Fruit fly (Drosophila melanogaster) whole organism, embryonic: ENCODE data around the gene tj.

Experiments
- Bgb ChIP-seq: fragments of 200-800 bp; sonication (Bioruptor generic); IDR thresholded peaks from 2 replicates; pipeline ENCODE4 v1.3.6; 2022; ENCODE audit warnings: missing biosample characterization, missing genetic modification characterization; ENCODE audit not compliant: partially characterized antibody
- C15 ChIP-seq: fragments of 200-800 bp; sonication (Bioruptor generic); IDR thresholded peaks from 3 replicates; pipeline ENCODE4 v1.3.6; 2022; ENCODE audit warnings: missing biosample characterization, missing genetic modification characterization
- CG10267 ChIP-seq: fragments of 200-800 bp; sonication (Bioruptor generic); optimal IDR thresholded peaks from 2 replicates; lab custom pipeline; 2018; ENCODE audit warnings: missing biosample characterization, mild to moderate bottlenecking, missing genetic modification characterization, moderate library complexity
- CG12071 ChIP-seq: fragments of 200-800 bp; sonication (Bioruptor generic); optimal IDR thresholded peaks from 3 replicates; lab custom pipeline; 2018; ENCODE audit warnings: missing biosample characterization, mild to moderate bottlenecking, missing genetic modification characterization
- CG17912 ChIP-seq: fragments of 200-800 bp; sonication (Bioruptor generic); optimal IDR thresholded peaks from 2 replicates; lab custom pipeline; 2018; ENCODE audit warnings: missing biosample characterization, mild to moderate bottlenecking, missing genetic modification characterization
- CG18262 ChIP-seq: fragments of 200-800 bp; optimal IDR thresholded peaks from 3 replicates; lab custom pipeline; 2019; ENCODE audit warnings: missing biosample characterization, mild to moderate bottlenecking, missing genetic modification characterization, moderate library complexity
- CG2712 ChIP-seq: fragments of 200-800 bp; optimal IDR thresholded peaks from 3 replicates; lab custom pipeline; 2019; ENCODE audit warnings: missing biosample characterization, mild to moderate bottlenecking, missing genetic modification characterization, moderate library complexity
- CG2875 ChIP-seq: fragments of 200-800 bp; sonication (Bioruptor generic); optimal IDR thresholded peaks from 2 replicates; lab custom pipeline; 2017; ENCODE audit warnings: missing biosample characterization, mild to moderate bottlenecking, missing genetic modification characterization, missing genetic modification reagents
- CG3163 ChIP-seq: fragments of 200-800 bp; sonication (Bioruptor generic); optimal IDR thresholded peaks from 3 replicates; lab custom pipeline; 2016; ENCODE audit warnings: missing biosample characterization, missing genetic modification characterization
- CG32532 ChIP-seq: fragments of 200-800 bp; sonication (Bioruptor generic); IDR thresholded peaks from 2 replicates; pipeline ENCODE4 v1.3.6; 2022; ENCODE audit warnings: missing biosample characterization, missing genetic modification characterization
- CG4707 ChIP-seq: fragments of 200-800 bp; sonication (Bioruptor generic); optimal IDR thresholded peaks from 2 replicates; lab custom pipeline; 2018; ENCODE audit warnings: missing biosample characterization, mild to moderate bottlenecking, missing genetic modification characterization, moderate library complexity
- CG4730 ChIP-seq: fragments of 200-800 bp; sonication (Bioruptor generic); IDR thresholded peaks from 2 replicates; pipeline ENCODE4 v1.3.6; 2022; ENCODE audit warnings: missing biosample characterization, missing genetic modification characterization
- CG6791 ChIP-seq: fragments of 200-800 bp; sonication (Bioruptor generic); IDR thresholded peaks from 3 replicates; pipeline ENCODE4 v1.3.6; 2022; ENCODE audit warnings: missing biosample characterization, missing genetic modification characterization; ENCODE audit not compliant: partially characterized antibody
- CG9876 ChIP-seq: fragments of 200-800 bp; sonication (Bioruptor generic); optimal IDR thresholded peaks from 2 replicates; lab custom pipeline; 2016; ENCODE audit warnings: missing biosample characterization, missing genetic modification characterization
- CrebB ChIP-seq: fragments of 200-800 bp; sonication (Bioruptor generic); optimal IDR thresholded peaks from 3 replicates; lab custom pipeline; 2018; ENCODE audit warnings: missing biosample characterization, mild to moderate bottlenecking, missing genetic modification characterization
- Dfd ChIP-seq, 2 experiments: fragments of >200 bp; optimal IDR thresholded peaks; 2 replicates each; lab custom pipeline; 2017; ENCODE audit warnings: missing biosample characterization in 2 of 2, missing genetic modification characterization in 2 of 2
- Dref ChIP-seq: fragments of 200-800 bp; sonication (Bioruptor generic); IDR thresholded peaks from 2 replicates; pipeline ENCODE4 v1.3.6; 2022; ENCODE audit warnings: missing biosample characterization, missing genetic modification characterization
- Elba2 ChIP-seq: fragments of 200-800 bp; sonication (Bioruptor generic); optimal IDR thresholded peaks from 3 replicates; lab custom pipeline; 2016; ENCODE audit warnings: missing biosample characterization, missing genetic modification characterization
- Hand ChIP-seq: fragments of 200-800 bp; sonication (Bioruptor generic); optimal IDR thresholded peaks from 2 replicates; lab custom pipeline; 2017; ENCODE audit warnings: mild to moderate bottlenecking, missing biosample characterization, missing genetic modification reagents, missing genetic modification characterization
- Hey ChIP-seq: fragments of 200-800 bp; sonication (Bioruptor generic); optimal IDR thresholded peaks from 3 replicates; lab custom pipeline; 2018; ENCODE audit warnings: missing biosample characterization, mild to moderate bottlenecking, missing genetic modification characterization
- Hr3 ChIP-seq: fragments of 200-800 bp; sonication (Bioruptor generic); optimal IDR thresholded peaks from 3 replicates; lab custom pipeline; 2016; ENCODE audit warnings: missing biosample characterization, missing genetic modification characterization
- Lpt ChIP-seq: fragments of >200 bp; optimal IDR thresholded peaks from 2 replicates; lab custom pipeline; 2018; ENCODE audit warnings: missing biosample characterization, missing genetic modification characterization
- MBD-R2 ChIP-seq: fragments of 200-800 bp; sonication (Bioruptor generic); IDR thresholded peaks from 2 replicates; pipeline ENCODE4 v1.3.6; 2022; ENCODE audit warnings: missing biosample characterization, missing genetic modification characterization
- NC2α ChIP-seq: fragments of 200-800 bp; sonication (Bioruptor generic); optimal IDR thresholded peaks from 2 replicates; lab custom pipeline; 2016; ENCODE audit warnings: missing biosample characterization, missing genetic modification characterization
- NK7.1 ChIP-seq: fragments of 200-800 bp; sonication (Bioruptor generic); optimal IDR thresholded peaks from 3 replicates; lab custom pipeline; 2016; ENCODE audit warnings: missing biosample characterization, missing genetic modification characterization
- Sox100B ChIP-seq: fragments of 200-800 bp; sonication (Bioruptor generic); optimal IDR thresholded peaks from 3 replicates; lab custom pipeline; 2018; ENCODE audit warnings: missing biosample characterization, mild to moderate bottlenecking, missing genetic modification characterization
- Vsx1 ChIP-seq: fragments of 200-800 bp; sonication (Bioruptor generic); optimal IDR thresholded peaks from 2 replicates; lab custom pipeline; 2017; ENCODE audit warnings: missing biosample characterization, mild to moderate bottlenecking, missing genetic modification characterization, missing genetic modification reagents
- ase ChIP-seq: fragments of 200-800 bp; sonication (Bioruptor generic); IDR thresholded peaks from 3 replicates; pipeline ENCODE4 v1.3.6; 2022; ENCODE audit warnings: missing biosample characterization, missing genetic modification characterization
- caup ChIP-seq: fragments of 200-800 bp; sonication (Bioruptor generic); optimal IDR thresholded peaks from 3 replicates; lab custom pipeline; 2017; ENCODE audit warnings: missing biosample characterization, mild to moderate bottlenecking, missing genetic modification characterization, moderate library complexity; ENCODE audit not compliant: severe bottlenecking
- chif ChIP-seq, 2 experiments: fragments of 200-800 bp; sonication (Bioruptor generic); optimal IDR thresholded peaks; 3 replicates each; lab custom pipeline; 2016; ENCODE audit warnings: missing biosample characterization in 2 of 2, missing genetic modification characterization in 2 of 2
- da ChIP-seq: fragments of 200-800 bp; sonication (Bioruptor generic); optimal IDR thresholded peaks from 2 replicates; lab custom pipeline; 2016; ENCODE audit warnings: missing biosample characterization, missing genetic modification characterization
- fd64A ChIP-seq: fragments of 200-800 bp; sonication (Bioruptor generic); optimal IDR thresholded peaks from 3 replicates; lab custom pipeline; 2018; ENCODE audit warnings: missing biosample characterization, mild to moderate bottlenecking, missing genetic modification characterization
- gt ChIP-seq: fragments of 200-800 bp; sonication (Bioruptor generic); IDR thresholded peaks from 2 replicates; pipeline ENCODE4 v1.3.6; 2022; ENCODE audit warnings: missing biosample characterization, missing genetic modification characterization
- hb ChIP-seq: fragments of 200-800 bp; sonication (Bioruptor generic); IDR thresholded peaks from 3 replicates; pipeline ENCODE4 v1.3.6; 2022; ENCODE audit warnings: missing biosample characterization, missing genetic modification characterization; ENCODE audit not compliant: partially characterized antibody
- hbn ChIP-seq: fragments of 200-800 bp; sonication (Bioruptor generic); IDR thresholded peaks from 2 replicates; pipeline ENCODE4 v1.3.6; 2022; ENCODE audit warnings: missing biosample characterization, missing genetic modification characterization; ENCODE audit not compliant: partially characterized antibody
- knrl ChIP-seq: fragments of 200-800 bp; sonication (Bioruptor generic); IDR thresholded peaks from 3 replicates; pipeline ENCODE4 v1.3.6; 2022; ENCODE audit warnings: missing biosample characterization, missing genetic modification characterization; ENCODE audit not compliant: partially characterized antibody
- mirr ChIP-seq: fragments of 200-800 bp; sonication (Bioruptor generic); optimal IDR thresholded peaks from 3 replicates; lab custom pipeline; 2018; ENCODE audit warnings: missing biosample characterization, mild to moderate bottlenecking, missing genetic modification characterization
- nerfin-2 ChIP-seq: fragments of 200-800 bp; sonication (Bioruptor generic); IDR thresholded peaks from 2 replicates; pipeline ENCODE4 v1.3.6; 2022; ENCODE audit warnings: missing biosample characterization, missing genetic modification characterization; ENCODE audit not compliant: partially characterized antibody
- peb ChIP-seq: fragments of 200-800 bp; sonication (Bioruptor generic); IDR thresholded peaks from 2 replicates; pipeline ENCODE4 v1.3.6; 2022; ENCODE audit warnings: missing biosample characterization, missing genetic modification characterization
- pros ChIP-seq: fragments of 200-800 bp; sonication (Bioruptor generic); optimal IDR thresholded peaks from 3 replicates; lab custom pipeline; 2019; ENCODE audit warnings: missing biosample characterization, mild to moderate bottlenecking, missing genetic modification characterization, moderate library complexity
- pzg ChIP-seq: fragments of 200-800 bp; sonication (Bioruptor generic); optimal IDR thresholded peaks from 3 replicates; lab custom pipeline; 2018; ENCODE audit warnings: missing biosample characterization, mild to moderate bottlenecking, missing genetic modification characterization, moderate library complexity
- sc ChIP-seq, 3 experiments: fragments of >200 bp in 2 of 3; fragments of 200-800 bp in 1 of 3; sonication (Bioruptor generic) in 1 of 3; optimal IDR thresholded peaks; 2 replicates in 2 of 3; 3 replicates in 1 of 3; lab custom pipeline; 2017; ENCODE audit warnings: mild to moderate bottlenecking in 1 of 3, missing biosample characterization in 1 of 3, missing genetic modification characterization in 1 of 3, missing genetic modification reagents in 1 of 3
- sens-2 ChIP-seq: fragments of 200-800 bp; sonication (Bioruptor generic); IDR thresholded peaks from 2 replicates; pipeline ENCODE4 v1.3.6; 2022; ENCODE audit warnings: missing biosample characterization, missing genetic modification characterization
- shn ChIP-seq: fragments of 200-800 bp; sonication (Bioruptor generic); optimal IDR thresholded peaks from 3 replicates; lab custom pipeline; 2016; ENCODE audit warnings: missing biosample characterization, missing genetic modification characterization
- tap ChIP-seq: fragments of 200-800 bp; optimal IDR thresholded peaks from 3 replicates; lab custom pipeline; 2019; ENCODE audit warnings: missing biosample characterization, mild to moderate bottlenecking, missing genetic modification characterization, moderate library complexity
- trh ChIP-seq: fragments of 200-800 bp; sonication (Bioruptor generic); optimal IDR thresholded peaks from 2 replicates; lab custom pipeline; 2016; ENCODE audit warnings: missing biosample characterization, missing genetic modification characterization
- usp ChIP-seq: fragments of >200 bp; optimal IDR thresholded peaks from 2 replicates; lab custom pipeline; 2017; ENCODE audit warnings: missing biosample characterization, missing genetic modification characterization
- vfl ChIP-seq: fragments of 200-800 bp; sonication (Bioruptor generic); optimal IDR thresholded peaks from 2 replicates; lab custom pipeline; 2016; ENCODE audit warnings: missing biosample characterization, missing genetic modification characterization
- zen2 ChIP-seq: fragments of 200-800 bp; sonication (Bioruptor generic); IDR thresholded peaks from 3 replicates; pipeline ENCODE4 v1.3.6; 2022; ENCODE audit warnings: missing biosample characterization, missing genetic modification characterization; ENCODE audit not compliant: partially characterized antibody

Gene tj

dm6 chr2L:19439598-19440230, 24.4 kb upstream of the tj start (continued):
- TF ChIP-seq pzg (GFP tag; lab: Kevin White, UChicago) (no peak), fd64A (GFP tag; lab: Kevin White, UChicago) (peak; percentile 14), chif (GFP tag; optimal IDR thresholded peaks at IDR 0.05; lab: Kevin White, UChicago) (peak; percentile 54 to 89), usp (GFP tag; lab: Kevin White, UChicago) (no peak), peb (peak; percentile 21; the same call in 1 of the 2 replicates), CG17912 (peak; percentile 85), NK7.1 (GFP tag; lab: Kevin White, UChicago) (peak; percentile 66), hb (GFP tag; lab: Robert Waterston, UW) (no peak), Hr3 (GFP tag; lab: Kevin White, UChicago) (peak; percentile 67), gt (GFP tag; lab: Robert Waterston, UW) (peak; percentile 43; the same call in 1 of the 2 replicates), caup (GFP tag; lab: Kevin White, UChicago) (peak; percentile 69), hbn (GFP tag; lab: Robert Waterston, UW) (no peak), CG12071 (peak; percentile 84), trh (GFP tag; lab: Kevin White, UChicago) (peak; percentile 25), CG10267 (tag; lab: Kevin White, UChicago) (peak; percentile 57), CG4707 (peak; percentile 89), ase (GFP tag; lab: Robert Waterston, UW) (peak; percentile 75; the same call in 2 of the 3 replicates), tap (tag; lab: Kevin White, UChicago) (peak; percentile 72), mirr (GFP tag; lab: Kevin White, UChicago) (peak; percentile 78), nerfin-2 (GFP tag; lab: Robert Waterston, UW) (no peak), Bgb (GFP tag; lab: Robert Waterston, UW) (no peak), CG32532 (GFP tag; lab: Robert Waterston, UW) (peak; percentile 70), CG9876 (GFP tag; lab: Kevin White, UChicago) (peak; percentile 59), sens-2 (GFP tag; lab: Robert Waterston, UW) (peak; percentile 52; the same call in 1 of the 2 replicates), Elba2 (GFP tag; lab: Kevin White, UChicago) (no peak), vfl (GFP tag; lab: Kevin White, UChicago) (peak; percentile 44), CG18262 (tag; lab: Kevin White, UChicago) (peak; percentile 70), zen2 (no peak), Lpt (GFP tag; lab: Kevin White, UChicago) (no peak), Hand (GFP tag; lab: Kevin White, UChicago) (no peak), CG4730 (GFP tag; lab: Robert Waterston, UW) (0 out of 2 replicates have a peak, but pooled peaks have one; percentile 19), da (peak; percentile 73), Vsx1 (GFP tag; lab: Kevin White, UChicago) (peak; percentile 67), CrebB (tag; lab: Kevin White, UChicago) (peak; percentile 63), NC2α (GFP tag; lab: Kevin White, UChicago) (peak; percentile 91), sc (optimal IDR thresholded peaks at IDR 0.05; lab: Kevin White, UChicago) (no peak), sc (GFP tag; optimal IDR thresholded peaks at IDR 0.05; lab: Kevin White, UChicago) (peak; percentile 54), CG3163 (GFP tag; lab: Kevin White, UChicago) (peak; percentile 48), Hey (tag; lab: Kevin White, UChicago) (no peak), Dfd (GFP tag; optimal IDR thresholded peaks at IDR 0.05; lab: Kevin White, UChicago) (no peak), C15 (GFP tag; lab: Robert Waterston, UW) (no peak), Sox100B (peak; percentile 65), Dref (GFP tag; lab: Robert Waterston, UW) (no peak), shn (GFP tag; lab: Kevin White, UChicago) (peak; percentile 31), CG2875 (GFP tag; lab: Kevin White, UChicago) (peak; percentile 85), MBD-R2 (peak; percentile 84), CG6791 (no peak), knrl (GFP tag; lab: Robert Waterston, UW) (no peak), CG2712 (tag; lab: Kevin White, UChicago) (peak; percentile 75), pros (GFP tag; lab: Kevin White, UChicago) (no peak)
